Worm (Caenorhabditis elegans) whole organism, L4/young adult: ENCODE data around the gene rpl-20.

Experiments used
- dao-5 ChIP-seq: sonication (generic microtip); optimal IDR thresholded peaks from 2 replicates; lab custom pipeline; 2016; ENCODE audit warnings: missing genotype, missing genetic modification characterization, moderate library complexity, missing compliant biosample characterization
- him-1 ChIP-seq: sonication (generic microtip); optimal IDR thresholded peaks from 2 replicates; lab custom pipeline; 2016; ENCODE audit warnings: missing genotype, missing genetic modification reagents, missing genetic modification characterization, missing compliant biosample characterization

- TF ChIP-seq dao-5 (tag; lab: Kevin White, UChicago) (no peak), him-1 (tag; lab: Kevin White, UChicago) (peak; percentile 10)
These were observed 4.2 kb downstream of the rpl-20 start, which contains the start of gene timm-17B.1 for ce11 chrIV:4745422-4745821.
